Fruit fly (Drosophila melanogaster): ENCODE measurements around the gene CG43449.

dm6 chr3R:11047723-11048122 lies 40.5 kb upstream of the CG43449 start:
- no peak for TF ChIP-seq Dll (optimal IDR thresholded peaks at IDR 0.05)
- TF ChIP-seq usp (GFP tag; optimal IDR thresholded peaks at IDR 0.05) = no peak
